Worm (Caenorhabditis elegans) whole organism, young adult: ENCODE data around the gene K08B12.3.

Experiments
- B0019.2 ChIP-seq: fragments of 200-800 bp; sonication (Bioruptor generic); conservative IDR thresholded peaks from 2 replicates; pipeline ENCODE4 v1.3.6; 2022; ENCODE audit warnings: missing genetic modification reagents, missing genetic modification characterization, missing compliant biosample characterization
- B0261.1 ChIP-seq: sonication (generic microtip); optimal IDR thresholded peaks from 2 replicates; lab custom pipeline; 2016; ENCODE audit warnings: mild to moderate bottlenecking, missing genetic modification characterization, moderate library complexity, missing compliant biosample characterization
- C06A6.2 ChIP-seq: fragments of 200-800 bp; sonication (Bioruptor generic); conservative IDR thresholded peaks from 2 replicates; pipeline ENCODE4 v1.3.6; 2022; ENCODE audit warnings: missing genetic modification characterization, missing compliant biosample characterization
- F37B4.10 ChIP-seq: fragments of 200-800 bp; sonication (Bioruptor generic); IDR thresholded peaks from 2 replicates; pipeline ENCODE4 v1.3.6; 2022; ENCODE audit warnings: missing genetic modification characterization, missing compliant biosample characterization
- F49E8.2 ChIP-seq: sonication (generic microtip); optimal IDR thresholded peaks from 3 replicates; lab custom pipeline; 2017; ENCODE audit warnings: missing genetic modification characterization, mild to moderate bottlenecking, missing compliant biosample characterization, antibody characterized with exemption, moderate library complexity; ENCODE audit not compliant: insufficient read depth
- F52B5.7 ChIP-seq: sonication (generic microtip); optimal IDR thresholded peaks from 2 replicates; lab custom pipeline; 2016; ENCODE audit warnings: mild to moderate bottlenecking, missing genetic modification characterization, missing compliant biosample characterization
- F57C9.4 ChIP-seq: sonication (generic microtip); optimal IDR thresholded peaks from 2 replicates; lab custom pipeline; 2017; ENCODE audit warnings: mild to moderate bottlenecking, missing genetic modification characterization, missing compliant biosample characterization
- K11D2.4 ChIP-seq: fragments of 200-800 bp; sonication (Bioruptor generic); IDR thresholded peaks from 2 replicates; pipeline ENCODE4 v1.3.6; 2022; ENCODE audit warnings: missing genetic modification reagents, missing genetic modification characterization, missing compliant biosample characterization
- Y53G8AR.9 ChIP-seq: fragments of 200-800 bp; sonication (Bioruptor generic); conservative IDR thresholded peaks from 2 replicates; pipeline ENCODE4 v1.3.6; 2022; ENCODE audit warnings: missing genetic modification reagents, missing genetic modification characterization, missing compliant biosample characterization
- Y56A3A.18 ChIP-seq: fragments of 200-800 bp; sonication (Bioruptor generic); IDR thresholded peaks from 2 replicates; pipeline ENCODE4 v1.3.6; 2022; ENCODE audit warnings: missing genetic modification reagents, missing genetic modification characterization, missing compliant biosample characterization
- Y95B8A.8 ChIP-seq: fragments of 200-800 bp; sonication (Bioruptor generic); IDR thresholded peaks from 2 replicates; pipeline ENCODE4 v1.3.6; 2022; ENCODE audit warnings: missing genetic modification reagents, missing genetic modification characterization, missing compliant biosample characterization
- ama-1 ChIP-seq, 3 experiments: fragments of 150-350 bp in 1 of 3; sonication (generic microtip) in 2 of 3; optimal IDR thresholded peaks; 2 replicates each; lab custom pipeline; 2014 to 2018; ENCODE audit warnings: missing biosample characterization in 2 of 3, missing genetic modification characterization in 2 of 3, missing genetic modification reagents in 2 of 3
- aptf-3 ChIP-seq: fragments of 200-800 bp; sonication (Bioruptor generic); IDR thresholded peaks from 2 replicates; pipeline ENCODE4 v1.3.6; 2022; ENCODE audit warnings: missing genetic modification characterization, missing compliant biosample characterization
- atf-7 ChIP-seq: sonication (generic microtip); optimal IDR thresholded peaks from 2 replicates; lab custom pipeline; 2017; ENCODE audit warnings: mild to moderate bottlenecking, missing genetic modification characterization, missing compliant biosample characterization
- athp-1 ChIP-seq: sonication (generic microtip); optimal IDR thresholded peaks from 2 replicates; lab custom pipeline; 2017; ENCODE audit warnings: mild to moderate bottlenecking, missing genetic modification characterization, missing compliant biosample characterization
- attf-3 ChIP-seq: fragments of 200-800 bp; sonication (Bioruptor generic); conservative IDR thresholded peaks from 2 replicates; pipeline ENCODE4 v1.3.6; 2022; ENCODE audit warnings: missing genetic modification reagents, missing genetic modification characterization, missing compliant biosample characterization
- bed-1 ChIP-seq: fragments of 200-800 bp; sonication (Bioruptor generic); IDR thresholded peaks from 2 replicates; pipeline ENCODE4 v1.3.6; 2022; ENCODE audit warnings: missing genetic modification reagents, missing genetic modification characterization, missing compliant biosample characterization
- cebp-1 ChIP-seq, 2 experiments: fragments of 200-800 bp in 1 of 2; sonication (Bioruptor generic) in 1 of 2; sonication (generic microtip) in 1 of 2; IDR thresholded peaks in 1 of 2; optimal IDR thresholded peaks in 1 of 2; 2 replicates each; pipeline versions ENCODE4 v1.3.6 to Lab custom; 2017 to 2022; ENCODE audit warnings: missing compliant biosample characterization in 2 of 2, missing genetic modification characterization in 2 of 2, mild to moderate bottlenecking in 1 of 2, missing genetic modification reagents in 1 of 2, moderate library complexity in 1 of 2
- chd-7 ChIP-seq: sonication (generic microtip); optimal IDR thresholded peaks from 2 replicates; lab custom pipeline; 2016; ENCODE audit warnings: mild to moderate bottlenecking, missing genetic modification characterization, moderate library complexity, missing compliant biosample characterization
- die-1 ChIP-seq: sonication (generic microtip); optimal IDR thresholded peaks from 2 replicates; lab custom pipeline; 2016; ENCODE audit warnings: missing genotype, mild to moderate bottlenecking, missing genetic modification characterization, missing compliant biosample characterization
- dpff-1 ChIP-seq: sonication (generic microtip); optimal IDR thresholded peaks from 2 replicates; lab custom pipeline; 2017; ENCODE audit warnings: mild to moderate bottlenecking, missing genetic modification characterization, missing compliant biosample characterization
- fkh-3 ChIP-seq: sonication (generic microtip); optimal IDR thresholded peaks from 2 replicates; lab custom pipeline; 2016; ENCODE audit warnings: mild to moderate bottlenecking, missing genetic modification characterization, missing compliant biosample characterization
- him-1 ChIP-seq: sonication (generic microtip); optimal IDR thresholded peaks from 2 replicates; lab custom pipeline; 2016; ENCODE audit warnings: missing genotype, missing genetic modification reagents, missing genetic modification characterization, missing compliant biosample characterization
- hmg-20 ChIP-seq: fragments of 200-800 bp; sonication (Bioruptor generic); IDR thresholded peaks from 2 replicates; pipeline ENCODE4 v1.3.6; 2022; ENCODE audit warnings: missing genetic modification reagents, missing genetic modification characterization, missing compliant biosample characterization
- lin-26 ChIP-seq: fragments of 200-800 bp; sonication (Bioruptor generic); IDR thresholded peaks from 2 replicates; pipeline ENCODE4 v1.3.6; 2022; ENCODE audit warnings: missing genetic modification reagents, missing genetic modification characterization, missing compliant biosample characterization
- lin-35 ChIP-seq, 3 experiments: fragments of 150-350 bp in 2 of 3; sonication (generic microtip) in 1 of 3; optimal IDR thresholded peaks; 2 replicates each; lab custom pipeline; 2014 to 2018; ENCODE audit warnings: missing biosample characterization in 3 of 3, missing genetic modification characterization in 3 of 3, missing genetic modification reagents in 3 of 3
- lin-40 ChIP-seq: sonication (generic microtip); optimal IDR thresholded peaks from 2 replicates; lab custom pipeline; 2016; ENCODE audit warnings: missing genetic modification characterization, mild to moderate bottlenecking, missing compliant biosample characterization, missing genotype, missing genetic modification reagents
- madf-10 ChIP-seq: sonication (generic microtip); optimal IDR thresholded peaks from 2 replicates; lab custom pipeline; 2016; ENCODE audit warnings: mild to moderate bottlenecking, missing genetic modification characterization, missing compliant biosample characterization
- madf-3 ChIP-seq: fragments of 200-800 bp; sonication (Bioruptor generic); IDR thresholded peaks from 2 replicates; pipeline ENCODE4 v1.3.6; 2022; ENCODE audit warnings: missing genetic modification reagents, missing genetic modification characterization, missing compliant biosample characterization
- nfya-2 ChIP-seq: fragments of 200-800 bp; sonication (Bioruptor generic); IDR thresholded peaks from 2 replicates; pipeline ENCODE4 v1.3.6; 2022; ENCODE audit warnings: missing genetic modification reagents, missing genetic modification characterization, missing compliant biosample characterization
- nfyb-1 ChIP-seq: fragments of 200-800 bp; sonication (Bioruptor generic); IDR thresholded peaks from 2 replicates; pipeline ENCODE4 v1.3.6; 2022; ENCODE audit warnings: missing genetic modification reagents, missing genetic modification characterization, missing compliant biosample characterization
- nhr-27 ChIP-seq: fragments of 200-800 bp; sonication (Bioruptor generic); optimal IDR thresholded peaks from 2 replicates; lab custom pipeline; 2018; ENCODE audit warnings: mild to moderate bottlenecking, missing genetic modification characterization, moderate library complexity, missing compliant biosample characterization
- pbrm-1 ChIP-seq: fragments of 200-800 bp; sonication (Bioruptor generic); IDR thresholded peaks from 2 replicates; pipeline ENCODE4 v1.3.6; 2022; ENCODE audit warnings: missing genetic modification reagents, missing genetic modification characterization, missing compliant biosample characterization
- pha-4 ChIP-seq: fragments of 150-350 bp; sonication (generic microtip); optimal IDR thresholded peaks from 2 replicates; lab custom pipeline; 2014; ENCODE audit warnings: missing biosample characterization, missing genetic modification reagents, missing genetic modification characterization
- repo-1 ChIP-seq: sonication (generic microtip); optimal IDR thresholded peaks from 2 replicates; lab custom pipeline; 2017; ENCODE audit warnings: mild to moderate bottlenecking, missing genetic modification characterization, missing compliant biosample characterization
- snpc-3.4 ChIP-seq: sonication (generic microtip); optimal IDR thresholded peaks from 2 replicates; lab custom pipeline; 2017; ENCODE audit warnings: missing genetic modification characterization, mild to moderate bottlenecking, missing compliant biosample characterization, antibody characterized with exemption, moderate library complexity, missing genotype, missing genetic modification reagents
- snpc-4 ChIP-seq, 5 experiments: fragments of 150-350 bp in 1 of 5; sonication (generic microtip) in 4 of 5; optimal IDR thresholded peaks; 2 replicates each; lab custom pipeline; 2014 to 2018; ENCODE audit warnings: missing genetic modification characterization in 5 of 5, missing biosample characterization in 3 of 5, antibody characterized with exemption in 2 of 5, mild to moderate bottlenecking in 2 of 5, missing compliant biosample characterization in 2 of 5, missing genotype in 2 of 5, moderate library complexity in 2 of 5, missing genetic modification reagents in 1 of 5
- unc-62 ChIP-seq: fragments of 150-350 bp; optimal IDR thresholded peaks from 2 replicates; lab custom pipeline; 2014; ENCODE audit warnings: missing biosample characterization, missing genetic modification reagents, missing genetic modification characterization
- zim-3 ChIP-seq: sonication (generic microtip); optimal IDR thresholded peaks from 2 replicates; lab custom pipeline; 2017; ENCODE audit warnings: mild to moderate bottlenecking, missing genetic modification characterization, moderate library complexity, missing compliant biosample characterization
- ztf-22 ChIP-seq: fragments of 200-800 bp; sonication (Bioruptor generic); optimal IDR thresholded peaks from 2 replicates; lab custom pipeline; 2018; ENCODE audit warnings: mild to moderate bottlenecking, missing genetic modification characterization, moderate library complexity, missing compliant biosample characterization
- ztf-26 ChIP-seq: sonication (generic microtip); optimal IDR thresholded peaks from 2 replicates; lab custom pipeline; 2017; ENCODE audit warnings: missing genetic modification characterization, missing compliant biosample characterization
- ztf-28 ChIP-seq: fragments of 200-800 bp; sonication (Bioruptor generic); IDR thresholded peaks from 2 replicates; pipeline ENCODE4 v1.3.6; 2022; ENCODE audit warnings: missing genetic modification reagents, missing genetic modification characterization, missing compliant biosample characterization

K08B12.3 gene

ce11 chrV:6217142-6217541 lies 17.8 kb upstream of the K08B12.3 start:
- no peak for TF ChIP-seq snpc-4 (GFP tag; optimal IDR thresholded peaks at IDR 0.05; lab: Kevin White, UChicago)
- TF ChIP-seq snpc-4 (tag; optimal IDR thresholded peaks at IDR 0.05; lab: Kevin White, UChicago): no peak
- TF ChIP-seq repo-1 (tag; lab: Kevin White, UChicago): no peak
- TF ChIP-seq lin-26 (GFP tag; lab: Robert Waterston, UW): no peak
- no peak for TF ChIP-seq unc-62
- TF ChIP-seq zim-3 (tag; lab: Kevin White, UChicago): no peak

ce11 chrV:6217834-6218233 lies 17.1 kb upstream of the K08B12.3 start, which contains the start of gene str-206:
TSS of gene str-206 (plus strand) at chrV:6218134.
- TF ChIP-seq repo-1 (tag; lab: Kevin White, UChicago) (peak; percentile 28), F57C9.4 (tag; lab: Kevin White, UChicago) (no peak)

ce11 chrV:6220752-6221151 lies 14.2 kb upstream of the K08B12.3 start:
- TF ChIP-seq ztf-28 (GFP tag; lab: Robert Waterston, UW): no peak
- TF ChIP-seq pbrm-1 (GFP tag; lab: Robert Waterston, UW): 0 out of 2 replicates have a peak, but pooled peaks have one; percentile 28
- peak; percentile 33 for TF ChIP-seq chd-7 (tag; lab: Kevin White, UChicago)
- 0 out of 2 replicates have a peak, but pooled peaks have one; percentile 19 for TF ChIP-seq Y95B8A.8 (GFP tag; lab: Robert Waterston, UW)
- 0 out of 2 replicates have a peak, but pooled peaks have one; percentile 35 for TF ChIP-seq nfyb-1
- TF ChIP-seq C06A6.2 (GFP tag; lab: Robert Waterston, UW): no peak
- TF ChIP-seq ama-1 (optimal IDR thresholded peaks at IDR 0.05; lab: Kevin White, UChicago): peak; percentile 85
- TF ChIP-seq ama-1 (GFP tag; optimal IDR thresholded peaks at IDR 0.05; lab: Kevin White, UChicago): no peak
- peak; percentile 8 for TF ChIP-seq snpc-4 (GFP tag; optimal IDR thresholded peaks at IDR 0.05; lab: Kevin White, UChicago)
- no peak for TF ChIP-seq snpc-4 (tag; optimal IDR thresholded peaks at IDR 0.05; lab: Kevin White, UChicago)
- no peak for TF ChIP-seq cebp-1 (GFP tag; IDR thresholded peaks at IDR 0.05; lab: Robert Waterston, UW)
- TF ChIP-seq cebp-1 (tag; optimal IDR thresholded peaks at IDR 0.05; lab: Kevin White, UChicago): peak; percentile 45
- no peak for TF ChIP-seq unc-62
- 0 out of 2 replicates have a peak, but pooled peaks have one; percentile 7 for TF ChIP-seq Y56A3A.18 (GFP tag; lab: Robert Waterston, UW)
- no peak for TF ChIP-seq fkh-3 (tag; lab: Kevin White, UChicago)
- TF ChIP-seq lin-35 (GFP tag; optimal IDR thresholded peaks at IDR 0.05; lab: Kevin White, UChicago): peak in 1 of 3 experiments; percentile 55
- no peak for TF ChIP-seq hmg-20 (GFP tag; lab: Robert Waterston, UW)
- 0 out of 2 replicates have a peak, but pooled peaks have one; percentile 55 for TF ChIP-seq Y53G8AR.9 (GFP tag; lab: Robert Waterston, UW)
- no peak; the same call in 1 of the 2 replicates for TF ChIP-seq K11D2.4
- no peak for TF ChIP-seq nhr-27 (tag; lab: Kevin White, UChicago)
- no peak for TF ChIP-seq F37B4.10 (GFP tag; lab: Robert Waterston, UW)
- no peak for TF ChIP-seq him-1
- TF ChIP-seq madf-10 (tag; lab: Kevin White, UChicago): peak; percentile 35
- no peak for TF ChIP-seq attf-3 (GFP tag; lab: Robert Waterston, UW)
- TF ChIP-seq atf-7: peak; percentile 41
- TF ChIP-seq F49E8.2: no peak
- TF ChIP-seq pha-4: peak; percentile 43
- TF ChIP-seq lin-40 (tag; lab: Kevin White, UChicago): no peak
- TF ChIP-seq ztf-26 (tag; lab: Kevin White, UChicago): no peak
- no peak for TF ChIP-seq die-1
- 0 out of 2 replicates have a peak, but pooled peaks have one; percentile 65 for TF ChIP-seq nfya-2

ce11 chrV:6221292-6221691 lies 13.7 kb upstream of the K08B12.3 start:
- TF ChIP-seq lin-26 (GFP tag; lab: Robert Waterston, UW) (0 out of 2 replicates have a peak, but pooled peaks have one; percentile 21), F52B5.7 (tag; lab: Kevin White, UChicago) (no peak), aptf-3 (0 out of 2 replicates have a peak, but pooled peaks have one; percentile 11), madf-3 (0 out of 2 replicates have a peak, but pooled peaks have one; percentile 32), chd-7 (tag; lab: Kevin White, UChicago) (peak; percentile 44), B0019.2 (GFP tag; lab: Robert Waterston, UW) (0 out of 2 replicates have a peak, but pooled peaks have one; percentile 8), dpff-1 (tag; lab: Kevin White, UChicago) (peak; percentile 8), Y95B8A.8 (GFP tag; lab: Robert Waterston, UW) (no peak), bed-1 (GFP tag; lab: Robert Waterston, UW) (0 out of 2 replicates have a peak, but pooled peaks have one; percentile 44), athp-1 (tag; lab: Kevin White, UChicago) (peak; percentile 43), Y53G8AR.9 (GFP tag; lab: Robert Waterston, UW) (peak; percentile 23), B0261.1 (tag; lab: Kevin White, UChicago) (no peak), ztf-22 (peak; percentile 43), snpc-3.4 (tag; lab: Kevin White, UChicago) (peak; percentile 3)
